Fruit fly (Drosophila melanogaster): ENCODE data around the gene CG2924.

DNA sequence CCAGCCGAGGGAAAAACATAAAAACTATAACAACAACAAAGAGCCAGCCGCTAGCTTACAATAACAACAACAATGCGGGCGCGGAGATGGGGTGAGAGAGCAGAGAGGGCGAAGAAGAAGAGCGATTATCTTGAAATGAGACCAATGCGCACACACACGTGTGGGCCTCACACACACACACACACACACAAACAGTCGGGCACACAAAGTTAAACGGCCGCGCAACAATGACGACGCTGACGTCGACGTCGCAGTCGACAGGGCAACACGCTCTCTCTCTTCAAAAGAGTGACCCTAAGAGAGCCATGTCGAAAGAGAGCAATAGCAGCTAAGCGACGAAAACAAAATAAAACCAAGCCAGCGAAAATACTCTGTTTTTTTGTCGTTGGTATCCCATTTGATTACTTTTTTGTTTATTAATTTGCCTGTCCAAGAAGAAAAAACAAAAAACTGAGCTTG lies 35.3 kb upstream of the CG2924 start:
- TF ChIP-seq Hr96 (GFP tag; optimal IDR thresholded peaks at IDR 0.05) = no peak
- TF ChIP-seq kay (GFP tag; ENCODE audit: borderline replicate concordance) = no peak
- TF ChIP-seq Clk (GFP tag; optimal IDR thresholded peaks at IDR 0.05) = no peak
- TF ChIP-seq tj (GFP tag; optimal IDR thresholded peaks at IDR 0.05) = no peak
